Worm (Caenorhabditis elegans): ENCODE measurements around the gene slc-36.5.

slc-36.5 gene

ce11 chrII:6823912-6824311 lies 52.9 kb downstream of the slc-36.5 start:
- TF ChIP-seq ceh-16 (tag; optimal IDR thresholded peaks at IDR 0.05) (peak; percentile 0), nhr-77 (tag; optimal IDR thresholded peaks at IDR 0.05) (no peak), lin-39 (tag; optimal IDR thresholded peaks at IDR 0.05) (no peak), nhr-11 (tag; optimal IDR thresholded peaks at IDR 0.05) (no peak), nhr-10 (tag; optimal IDR thresholded peaks at IDR 0.05) (no peak), nhr-129 (tag; optimal IDR thresholded peaks at IDR 0.05) (peak; percentile 12), unc-39 (tag; optimal IDR thresholded peaks at IDR 0.05) (no peak), crh-2 (tag; optimal IDR thresholded peaks at IDR 0.05) (no peak), ceh-82 (tag; optimal IDR thresholded peaks at IDR 0.05) (no peak), ztf-11 (tag; optimal IDR thresholded peaks at IDR 0.05) (no peak), sma-9 (GFP tag; optimal IDR thresholded peaks at IDR 0.05) (peak; percentile 82), sma-9 (tag; optimal IDR thresholded peaks at IDR 0.05) (no peak), mdl-1 (tag; optimal IDR thresholded peaks at IDR 0.05) (peak in 1 of 2 experiments; percentile 14), ztf-4 (tag; optimal IDR thresholded peaks at IDR 0.05) (no peak), zag-1 (tag; optimal IDR thresholded peaks at IDR 0.05) (no peak), sma-3 (GFP tag; optimal IDR thresholded peaks at IDR 0.05) (peak; percentile 12), alr-1 (tag; optimal IDR thresholded peaks at IDR 0.05) (no peak), nhr-25 (tag; optimal IDR thresholded peaks at IDR 0.05) (peak; percentile 52), aly-2 (tag; optimal IDR thresholded peaks at IDR 0.05) (no peak), ama-1 (optimal IDR thresholded peaks at IDR 0.05) (no peak), dmd-4 (tag; optimal IDR thresholded peaks at IDR 0.05) (no peak), nhr-23 (tag; optimal IDR thresholded peaks at IDR 0.05) (no peak), unc-55 (GFP tag; optimal IDR thresholded peaks at IDR 0.05) (peak; percentile 68), lin-13 (GFP tag; optimal IDR thresholded peaks at IDR 0.05) (no peak), lsy-2 (tag; optimal IDR thresholded peaks at IDR 0.05) (peak in 1 of 2 experiments; percentile 55), unc-62 (GFP tag; optimal IDR thresholded peaks at IDR 0.05) (no peak), mab-5 (tag; optimal IDR thresholded peaks at IDR 0.05) (peak; percentile 45), nhr-6 (tag; optimal IDR thresholded peaks at IDR 0.05) (peak; percentile 33), elt-3 (tag; optimal IDR thresholded peaks at IDR 0.05) (no peak), nhr-237 (tag; optimal IDR thresholded peaks at IDR 0.05) (no peak), fos-1 (tag; optimal IDR thresholded peaks at IDR 0.05) (peak; percentile 31), sem-4 (tag; optimal IDR thresholded peaks at IDR 0.05) (peak; percentile 65), nhr-21 (tag; optimal IDR thresholded peaks at IDR 0.05) (no peak), snpc-4 (tag; optimal IDR thresholded peaks at IDR 0.05) (no peak), blmp-1 (tag; optimal IDR thresholded peaks at IDR 0.05; ENCODE audit: insufficient read depth) (peak; percentile 18), lin-11 (tag; optimal IDR thresholded peaks at IDR 0.05) (no peak), ztf-1 (GFP tag; conservative IDR thresholded peaks at IDR 0.05) (no peak), C34F6.9 (tag; optimal IDR thresholded peaks at IDR 0.05) (peak; percentile 64), peb-1 (tag; optimal IDR thresholded peaks at IDR 0.05) (no peak), R02D3.7 (tag; optimal IDR thresholded peaks at IDR 0.05) (no peak), mbf-1 (tag; optimal IDR thresholded peaks at IDR 0.05) (no peak), Y55F3AM.14 (GFP tag; optimal IDR thresholded peaks at IDR 0.05) (no peak), egl-27 (tag; optimal IDR thresholded peaks at IDR 0.05) (peak; percentile 60), gmeb-1 (tag; optimal IDR thresholded peaks at IDR 0.05) (no peak), ZK546.5 (tag; optimal IDR thresholded peaks at IDR 0.05) (no peak), elt-1 (tag; optimal IDR thresholded peaks at IDR 0.05) (no peak), nhr-12 (tag; optimal IDR thresholded peaks at IDR 0.05) (no peak), skn-1 (tag; optimal IDR thresholded peaks at IDR 0.05) (no peak), F13H6.1 (tag; optimal IDR thresholded peaks at IDR 0.05) (peak; percentile 75)

All from whole organism, L2 larva.